Fruit fly (Drosophila melanogaster) whole organism, embryonic: ENCODE data around the gene CG14229.

Experiments
- Atf3 ChIP-seq: fragments of 200-800 bp; sonication (Bioruptor generic); optimal IDR thresholded peaks from 3 replicates; lab custom pipeline; 2016; ENCODE audit warnings: missing biosample characterization, missing genetic modification characterization
- Awh ChIP-seq: fragments of 200-800 bp; sonication (Bioruptor generic); IDR thresholded peaks from 2 replicates; pipeline ENCODE4, ENCODE4 v1.3.6; 2022; ENCODE audit warnings: missing biosample characterization, missing genetic modification characterization
- Bdp1 ChIP-seq: fragments of 200-800 bp; sonication (Bioruptor generic); optimal IDR thresholded peaks from 3 replicates; lab custom pipeline; 2016; ENCODE audit warnings: missing biosample characterization, missing genetic modification characterization
- CG10321 ChIP-seq: fragments of 200-800 bp; sonication (Bioruptor generic); IDR thresholded peaks from 2 replicates; pipeline ENCODE4 v1.3.6; 2022; ENCODE audit warnings: missing biosample characterization, missing genetic modification characterization
- CG11247 ChIP-seq: fragments of 200-800 bp; sonication (Bioruptor generic); IDR thresholded peaks from 2 replicates; pipeline ENCODE4 v1.3.6; 2022; ENCODE audit warnings: missing biosample characterization, missing genetic modification characterization
- CG11456 ChIP-seq: fragments of 200-800 bp; sonication (Bioruptor generic); IDR thresholded peaks from 3 replicates; pipeline ENCODE4 v1.3.6; 2022; ENCODE audit warnings: missing biosample characterization, missing genetic modification characterization
- CG11695 ChIP-seq: fragments of 200-800 bp; sonication (Bioruptor generic); IDR thresholded peaks from 3 replicates; pipeline ENCODE4 v1.3.6; 2022; ENCODE audit warnings: missing biosample characterization, missing genetic modification characterization
- CG12071 ChIP-seq: fragments of 200-800 bp; sonication (Bioruptor generic); optimal IDR thresholded peaks from 3 replicates; lab custom pipeline; 2018; ENCODE audit warnings: missing biosample characterization, mild to moderate bottlenecking, missing genetic modification characterization
- CG16863 ChIP-seq: fragments of 200-800 bp; sonication (Bioruptor generic); optimal IDR thresholded peaks from 3 replicates; lab custom pipeline; 2016; ENCODE audit warnings: missing biosample characterization, missing genetic modification characterization
- CG17186 ChIP-seq: fragments of 200-800 bp; sonication (Bioruptor generic); optimal IDR thresholded peaks from 3 replicates; lab custom pipeline; 2017; ENCODE audit warnings: missing biosample characterization, missing genetic modification reagents, missing genetic modification characterization
- CG18476 ChIP-seq: fragments of 200-800 bp; sonication (Bioruptor generic); optimal IDR thresholded peaks from 2 replicates; lab custom pipeline; 2016; ENCODE audit warnings: missing biosample characterization, mild to moderate bottlenecking, missing genetic modification characterization
- CG18599 ChIP-seq: fragments of 200-800 bp; sonication (Bioruptor generic); optimal IDR thresholded peaks from 3 replicates; lab custom pipeline; 2017; ENCODE audit warnings: missing biosample characterization, missing genetic modification characterization, mild to moderate bottlenecking, moderate library complexity, missing genetic modification reagents
- CG30403 ChIP-seq: fragments of 200-800 bp; sonication (Bioruptor generic); optimal IDR thresholded peaks from 3 replicates; lab custom pipeline; 2016; ENCODE audit warnings: missing biosample characterization, missing genetic modification characterization
- CG3065 ChIP-seq: fragments of 200-800 bp; sonication (Bioruptor generic); optimal IDR thresholded peaks from 2 replicates; lab custom pipeline; 2016; ENCODE audit warnings: missing biosample characterization, missing genetic modification characterization
- CG3726 ChIP-seq: fragments of 200-800 bp; sonication (Bioruptor generic); IDR thresholded peaks from 3 replicates; pipeline ENCODE4, ENCODE4 v1.3.6; 2022; ENCODE audit warnings: missing biosample characterization, missing genetic modification characterization
- CG5245 ChIP-seq: fragments of 200-800 bp; sonication (Bioruptor generic); optimal IDR thresholded peaks from 3 replicates; lab custom pipeline; 2016; ENCODE audit warnings: missing biosample characterization, missing genetic modification characterization
- CG6813 ChIP-seq: fragments of 200-800 bp; sonication (Bioruptor generic); optimal IDR thresholded peaks from 2 replicates; lab custom pipeline; 2017; ENCODE audit warnings: missing biosample characterization, missing genetic modification characterization, mild to moderate bottlenecking, moderate library complexity, missing genetic modification reagents
- CG7928 ChIP-seq: fragments of 200-800 bp; sonication (Bioruptor generic); optimal IDR thresholded peaks from 2 replicates; lab custom pipeline; 2017; ENCODE audit warnings: missing biosample characterization, mild to moderate bottlenecking, missing genetic modification characterization
- Chrac-16 ChIP-seq: fragments of 200-800 bp; sonication (Bioruptor generic); optimal IDR thresholded peaks from 3 replicates; lab custom pipeline; 2016; ENCODE audit warnings: missing biosample characterization, missing genetic modification characterization
- D19B ChIP-seq: fragments of 200-800 bp; sonication (Bioruptor generic); optimal IDR thresholded peaks from 2 replicates; lab custom pipeline; 2017; ENCODE audit warnings: missing biosample characterization, mild to moderate bottlenecking, missing genetic modification characterization
- Dip3 ChIP-seq: fragments of 200-800 bp; sonication (Bioruptor generic); optimal IDR thresholded peaks from 3 replicates; lab custom pipeline; 2016; ENCODE audit warnings: missing biosample characterization, missing genetic modification characterization
- HHEX ChIP-seq: fragments of 200-800 bp; sonication (Bioruptor generic); optimal IDR thresholded peaks from 3 replicates; lab custom pipeline; 2017; ENCODE audit warnings: missing biosample characterization, mild to moderate bottlenecking, missing genetic modification characterization, missing genetic modification reagents
- HLH3B ChIP-seq: fragments of 200-800 bp; sonication (Bioruptor generic); IDR thresholded peaks from 2 replicates; pipeline ENCODE4 v1.3.6; 2022; ENCODE audit warnings: missing biosample characterization, missing genetic modification characterization
- HLHmδ ChIP-seq: fragments of 200-800 bp; sonication (Bioruptor generic); optimal IDR thresholded peaks from 2 replicates; lab custom pipeline; 2018; ENCODE audit warnings: missing biosample characterization, mild to moderate bottlenecking, missing genetic modification characterization, moderate library complexity
- Hr78 ChIP-seq, 2 experiments: fragments of 200-800 bp in 1 of 2; fragments of >200 bp in 1 of 2; sonication (Bioruptor generic) in 1 of 2; optimal IDR thresholded peaks; 2 replicates each; lab custom pipeline; 2017 to 2019; ENCODE audit warnings: missing biosample characterization in 2 of 2, missing genetic modification characterization in 2 of 2, mild to moderate bottlenecking in 1 of 2, moderate library complexity in 1 of 2
- Hsf ChIP-seq: fragments of 200-800 bp; sonication (Bioruptor generic); optimal IDR thresholded peaks from 3 replicates; lab custom pipeline; 2016; ENCODE audit warnings: missing biosample characterization, missing genetic modification characterization
- Oli ChIP-seq: fragments of 200-800 bp; sonication (Bioruptor generic); optimal IDR thresholded peaks from 2 replicates; lab custom pipeline; 2018; ENCODE audit warnings: missing biosample characterization, mild to moderate bottlenecking, missing genetic modification characterization, moderate library complexity
- Opbp ChIP-seq: fragments of 200-800 bp; sonication (Bioruptor generic); IDR thresholded peaks from 3 replicates; pipeline ENCODE4 v1.3.6; 2022; ENCODE audit warnings: missing biosample characterization, missing genetic modification characterization; ENCODE audit not compliant: partially characterized antibody
- Pdp1 ChIP-seq, 2 experiments: fragments of 200-800 bp; sonication (Bioruptor generic); optimal IDR thresholded peaks; 3 replicates each; lab custom pipeline; 2016; ENCODE audit warnings: missing biosample characterization in 2 of 2, missing genetic modification characterization in 2 of 2, mild to moderate bottlenecking in 1 of 2, moderate library complexity in 1 of 2
- Rfx ChIP-seq: fragments of 200-800 bp; sonication (Bioruptor generic); IDR thresholded peaks from 2 replicates; pipeline ENCODE4 v1.3.6; 2022; ENCODE audit warnings: missing biosample characterization, missing genetic modification characterization
- Sox102F ChIP-seq: fragments of 200-800 bp; sonication (Bioruptor generic); optimal IDR thresholded peaks from 2 replicates; lab custom pipeline; 2018; ENCODE audit warnings: missing biosample characterization, mild to moderate bottlenecking, missing genetic modification characterization, moderate library complexity
- Usf ChIP-seq: fragments of 200-800 bp; sonication (Bioruptor generic); optimal IDR thresholded peaks from 2 replicates; lab custom pipeline; 2017; ENCODE audit warnings: missing genotype, missing biosample characterization, missing genetic modification characterization
- amos ChIP-seq: fragments of 200-800 bp; sonication (Bioruptor generic); IDR thresholded peaks from 2 replicates; pipeline ENCODE4 v1.3.6; 2022; ENCODE audit warnings: missing biosample characterization, missing genetic modification characterization; ENCODE audit not compliant: partially characterized antibody
- aop ChIP-seq: fragments of 200-800 bp; sonication (Bioruptor generic); IDR thresholded peaks from 2 replicates; pipeline ENCODE4 v1.3.6; 2022; ENCODE audit warnings: missing biosample characterization, missing genetic modification characterization
- ap ChIP-seq: fragments of 200-800 bp; sonication (Bioruptor generic); IDR thresholded peaks from 2 replicates; pipeline ENCODE4 v1.3.6; 2022; ENCODE audit warnings: missing biosample characterization, missing genetic modification characterization
- bigmax ChIP-seq: fragments of 200-800 bp; sonication (Bioruptor generic); optimal IDR thresholded peaks from 2 replicates; lab custom pipeline; 2018; ENCODE audit warnings: missing biosample characterization, mild to moderate bottlenecking, missing genetic modification characterization
- chn ChIP-seq: fragments of 200-800 bp; sonication (Bioruptor generic); optimal IDR thresholded peaks from 2 replicates; lab custom pipeline; 2016; ENCODE audit warnings: missing biosample characterization, missing genetic modification characterization
- corto ChIP-seq: fragments of 200-800 bp; sonication (Bioruptor generic); optimal IDR thresholded peaks from 2 replicates; lab custom pipeline; 2016; ENCODE audit warnings: missing biosample characterization, mild to moderate bottlenecking, missing genetic modification characterization, moderate library complexity
- da ChIP-seq: fragments of 200-800 bp; sonication (Bioruptor generic); optimal IDR thresholded peaks from 2 replicates; lab custom pipeline; 2016; ENCODE audit warnings: missing biosample characterization, missing genetic modification characterization
- dpn ChIP-seq, 2 experiments: fragments of 200-800 bp; sonication (Bioruptor generic); optimal IDR thresholded peaks; 3 replicates each; lab custom pipeline; 2016; ENCODE audit warnings: missing biosample characterization in 2 of 2, missing genetic modification characterization in 2 of 2
- esg ChIP-seq: fragments of 200-800 bp; sonication (Bioruptor generic); conservative IDR thresholded peaks from 2 replicates; pipeline ENCODE4 v1.3.6; 2022; ENCODE audit warnings: missing biosample characterization, missing genetic modification characterization
- exex ChIP-seq: fragments of 200-800 bp; sonication (Bioruptor generic); optimal IDR thresholded peaks from 4 replicates; lab custom pipeline; 2018; ENCODE audit warnings: missing biosample characterization, mild to moderate bottlenecking, missing genetic modification characterization, moderate library complexity
- grn ChIP-seq: fragments of 200-800 bp; sonication (Bioruptor generic); optimal IDR thresholded peaks from 3 replicates; lab custom pipeline; 2017; ENCODE audit warnings: missing biosample characterization, missing genetic modification characterization
- jumu ChIP-seq: fragments of 200-800 bp; sonication (Bioruptor generic); optimal IDR thresholded peaks from 3 replicates; lab custom pipeline; 2016; ENCODE audit warnings: missing biosample characterization, missing genetic modification characterization
- lab ChIP-seq: fragments of 200-800 bp; sonication (Bioruptor generic); optimal IDR thresholded peaks from 3 replicates; lab custom pipeline; 2017; ENCODE audit warnings: missing biosample characterization, missing genetic modification characterization, mild to moderate bottlenecking, moderate library complexity, missing genetic modification reagents
- mld ChIP-seq: fragments of 200-800 bp; sonication (Bioruptor generic); IDR thresholded peaks from 3 replicates; pipeline ENCODE4 v1.3.6; 2022; ENCODE audit warnings: missing biosample characterization, missing genetic modification characterization; ENCODE audit not compliant: partially characterized antibody
- stwl ChIP-seq: fragments of 200-800 bp; sonication (Bioruptor generic); optimal IDR thresholded peaks from 3 replicates; lab custom pipeline; 2018; ENCODE audit warnings: missing biosample characterization, mild to moderate bottlenecking, missing genetic modification characterization, moderate library complexity
- vnd ChIP-seq: fragments of 200-800 bp; sonication (Bioruptor generic); IDR thresholded peaks from 3 replicates; pipeline ENCODE4 v1.3.6; 2022; ENCODE audit warnings: missing biosample characterization, missing genetic modification characterization; ENCODE audit not compliant: partially characterized antibody
- vvl ChIP-seq: fragments of 200-800 bp; sonication (Bioruptor generic); IDR thresholded peaks from 2 replicates; pipeline ENCODE4 v1.3.6; 2022; ENCODE audit warnings: missing biosample characterization, missing genetic modification characterization
- zf30C ChIP-seq: fragments of 200-800 bp; sonication (Bioruptor generic); optimal IDR thresholded peaks from 3 replicates; lab custom pipeline; 2018; ENCODE audit warnings: missing biosample characterization, mild to moderate bottlenecking, missing genetic modification characterization

CG14229 gene

dm6 chrX:19668405-19668804 lies 26.6 kb downstream of the CG14229 start (continued):
- peak; percentile 67 for TF ChIP-seq D19B (GFP tag; lab: Kevin White, UChicago)
- peak; percentile 91 for TF ChIP-seq ap (GFP tag; lab: Robert Waterston, UW)
- peak; percentile 92 for TF ChIP-seq CG6813 (GFP tag; lab: Kevin White, UChicago)
- peak; percentile 44 for TF ChIP-seq HLHmδ
- TF ChIP-seq Rfx, result peak; percentile 95
- TF ChIP-seq CG18476 (GFP tag; lab: Kevin White, UChicago), result peak; percentile 89
- peak; percentile 98 for TF ChIP-seq CG16863 (GFP tag; lab: Kevin White, UChicago)
- peak; percentile 97 for TF ChIP-seq Hsf (GFP tag; lab: Kevin White, UChicago)
- peak; percentile 97 for TF ChIP-seq Usf (GFP tag; lab: Kevin White, UChicago)
- TF ChIP-seq Hr78 (GFP tag; optimal IDR thresholded peaks at IDR 0.05; lab: Kevin White, UChicago), result peak in 1 of 2 experiments; percentile 93
- peak; percentile 98 for TF ChIP-seq dpn (GFP tag; optimal IDR thresholded peaks at IDR 0.05; lab: Kevin White, UChicago)
- peak; percentile 92 for TF ChIP-seq Bdp1 (GFP tag; lab: Kevin White, UChicago)
- TF ChIP-seq grn, result peak; percentile 87
- peak; percentile 93 for TF ChIP-seq CG3065 (GFP tag; lab: Kevin White, UChicago)
- TF ChIP-seq esg (GFP tag; lab: Robert Waterston, UW), result peak; percentile 94
- peak; percentile 96 to 98 for TF ChIP-seq Pdp1 (GFP tag; optimal IDR thresholded peaks at IDR 0.05; lab: Kevin White, UChicago)
- TF ChIP-seq da (GFP tag; lab: Kevin White, UChicago), result peak; percentile 93
- peak; percentile 89 for TF ChIP-seq aop (GFP tag; lab: Robert Waterston, UW)
- peak; percentile 91 for TF ChIP-seq HHEX (GFP tag; lab: Kevin White, UChicago)
- TF ChIP-seq vvl, result peak; percentile 98
- TF ChIP-seq chn (GFP tag; lab: Kevin White, UChicago), result peak; percentile 98
- TF ChIP-seq mld (GFP tag; lab: Robert Waterston, UW), result no peak
- peak; percentile 70 for TF ChIP-seq CG7928 (GFP tag; lab: Kevin White, UChicago)
- TF ChIP-seq Oli (tag; lab: Kevin White, UChicago), result peak; percentile 96
- peak; percentile 95 for TF ChIP-seq lab (GFP tag; lab: Kevin White, UChicago)
- peak; percentile 91 for TF ChIP-seq HLH3B
- TF ChIP-seq CG17186, result peak; percentile 64
- no peak for TF ChIP-seq amos (GFP tag; lab: Robert Waterston, UW)
- TF ChIP-seq Opbp, result no peak
- peak; percentile 95 for TF ChIP-seq Sox102F (GFP tag; lab: Kevin White, UChicago)
- TF ChIP-seq Atf3 (GFP tag; lab: Kevin White, UChicago), result peak; percentile 97
- peak; percentile 98 for TF ChIP-seq corto (GFP tag; lab: Kevin White, UChicago)
- peak; percentile 79 for TF ChIP-seq CG11695
- peak; percentile 97 for TF ChIP-seq CG30403 (GFP tag; lab: Kevin White, UChicago)
- TF ChIP-seq Awh, result peak; percentile 92
- peak; percentile 91 for TF ChIP-seq CG12071 (GFP tag; lab: Kevin White, UChicago)
- TF ChIP-seq Dip3, result peak; percentile 98
- TF ChIP-seq CG10321 (GFP tag; lab: Robert Waterston, UW), result peak; percentile 78
- TF ChIP-seq vnd (GFP tag; lab: Robert Waterston, UW), result no peak
- TF ChIP-seq CG5245 (GFP tag; lab: Kevin White, UChicago), result peak; percentile 96
- peak; percentile 93 for TF ChIP-seq CG11247 (GFP tag; lab: Robert Waterston, UW)
- peak; percentile 36 for TF ChIP-seq bigmax (GFP tag; lab: Kevin White, UChicago)
- TF ChIP-seq Chrac-16, result peak; percentile 98
- peak; percentile 96 for TF ChIP-seq CG11456 (GFP tag; lab: Robert Waterston, UW)
- TF ChIP-seq exex (tag; lab: Kevin White, UChicago), result no peak
- peak; percentile 95 for TF ChIP-seq CG18599 (GFP tag; lab: Kevin White, UChicago)
- peak; percentile 90 for TF ChIP-seq CG3726
- peak; percentile 59 for TF ChIP-seq stwl (tag; lab: Kevin White, UChicago)
- no peak for TF ChIP-seq zf30C (GFP tag; lab: Kevin White, UChicago)
- TF ChIP-seq jumu (GFP tag; lab: Kevin White, UChicago), result peak; percentile 98
